Fruit fly (Drosophila melanogaster) whole organism, embryonic: ENCODE measurements around the gene CG13894.
A peak's percentile ranks its signal among the peaks of the same experiment; 100 is the strongest.

Experiments
- ATbp ChIP-seq: fragments of 200-800 bp; sonication (Bioruptor generic); optimal IDR thresholded peaks from 2 replicates; lab custom pipeline; 2017; ENCODE audit warnings: missing biosample characterization, mild to moderate bottlenecking, missing genetic modification characterization, missing genetic modification reagents
- CG10267 ChIP-seq: fragments of 200-800 bp; sonication (Bioruptor generic); optimal IDR thresholded peaks from 2 replicates; lab custom pipeline; 2018; ENCODE audit warnings: missing biosample characterization, mild to moderate bottlenecking, missing genetic modification characterization, moderate library complexity
- CG10654 ChIP-seq: fragments of 200-800 bp; sonication (Bioruptor generic); optimal IDR thresholded peaks from 2 replicates; lab custom pipeline; 2016; ENCODE audit warnings: missing biosample characterization, missing genetic modification characterization
- CG12391 ChIP-seq: fragments of 200-800 bp; sonication (Bioruptor generic); optimal IDR thresholded peaks from 3 replicates; lab custom pipeline; 2018; ENCODE audit warnings: missing biosample characterization, mild to moderate bottlenecking, missing genetic modification characterization, moderate library complexity
- CG13775 ChIP-seq: fragments of 200-800 bp; sonication (Bioruptor generic); optimal IDR thresholded peaks from 3 replicates; lab custom pipeline; 2017; ENCODE audit warnings: missing biosample characterization, mild to moderate bottlenecking, missing genetic modification characterization
- CG13894 ChIP-seq: fragments of 200-800 bp; sonication (Bioruptor generic); optimal IDR thresholded peaks from 3 replicates; lab custom pipeline; 2018; ENCODE audit warnings: missing biosample characterization, mild to moderate bottlenecking, missing genetic modification characterization, moderate library complexity
- CG14014 ChIP-seq: fragments of 200-800 bp; sonication (Bioruptor generic); IDR thresholded peaks from 2 replicates; pipeline ENCODE4 v1.3.6; 2022; ENCODE audit warnings: missing biosample characterization, missing genetic modification characterization
- CG14710 ChIP-seq: fragments of 200-800 bp; sonication (Bioruptor generic); optimal IDR thresholded peaks from 3 replicates; lab custom pipeline; 2019; ENCODE audit warnings: missing biosample characterization, mild to moderate bottlenecking, missing genetic modification characterization, moderate library complexity
- CG15601 ChIP-seq: fragments of 200-800 bp; sonication (Bioruptor generic); optimal IDR thresholded peaks from 3 replicates; lab custom pipeline; 2019; ENCODE audit warnings: missing biosample characterization, mild to moderate bottlenecking, missing genetic modification characterization, moderate library complexity
- CG1603 ChIP-seq: fragments of 200-800 bp; sonication (Bioruptor generic); optimal IDR thresholded peaks from 2 replicates; lab custom pipeline; 2019; ENCODE audit warnings: missing biosample characterization, mild to moderate bottlenecking, missing genetic modification characterization, moderate library complexity
- CG18011 ChIP-seq: fragments of 200-800 bp; sonication (Bioruptor generic); optimal IDR thresholded peaks from 2 replicates; lab custom pipeline; 2017; ENCODE audit warnings: missing biosample characterization, missing genetic modification characterization, mild to moderate bottlenecking, moderate library complexity, missing genotype
- CG3065 ChIP-seq: fragments of 200-800 bp; sonication (Bioruptor generic); optimal IDR thresholded peaks from 2 replicates; lab custom pipeline; 2016; ENCODE audit warnings: missing biosample characterization, missing genetic modification characterization
- CG31365 ChIP-seq: fragments of 200-800 bp; sonication (Bioruptor generic); optimal IDR thresholded peaks from 2 replicates; lab custom pipeline; 2018; ENCODE audit warnings: missing biosample characterization, mild to moderate bottlenecking, missing genetic modification characterization
- CG3838 ChIP-seq: fragments of 200-800 bp; sonication (Bioruptor generic); optimal IDR thresholded peaks from 3 replicates; lab custom pipeline; 2016; ENCODE audit warnings: missing biosample characterization, missing genetic modification characterization
- CG4360 ChIP-seq: fragments of 200-800 bp; sonication (Bioruptor generic); IDR thresholded peaks from 2 replicates; pipeline ENCODE4 v1.3.6; 2022; ENCODE audit warnings: missing biosample characterization, missing genetic modification characterization
- CG4617 ChIP-seq: fragments of 200-800 bp; sonication (Bioruptor generic); optimal IDR thresholded peaks from 3 replicates; lab custom pipeline; 2016; ENCODE audit warnings: missing biosample characterization, missing genetic modification characterization, borderline replicate concordance
- CG6791 ChIP-seq: fragments of 200-800 bp; sonication (Bioruptor generic); IDR thresholded peaks from 3 replicates; pipeline ENCODE4 v1.3.6; 2022; ENCODE audit warnings: missing biosample characterization, missing genetic modification characterization; ENCODE audit not compliant: partially characterized antibody
- CG8290 ChIP-seq, 3 experiments: fragments of 200-800 bp; sonication (Bioruptor generic); optimal IDR thresholded peaks; 2 replicates each; lab custom pipeline; 2016 to 2019; ENCODE audit warnings: missing biosample characterization in 3 of 3, missing genetic modification characterization in 3 of 3, mild to moderate bottlenecking in 2 of 3, moderate library complexity in 1 of 3
- CG9797 ChIP-seq: fragments of 200-800 bp; sonication (Bioruptor generic); optimal IDR thresholded peaks from 3 replicates; lab custom pipeline; 2018; ENCODE audit warnings: missing biosample characterization, mild to moderate bottlenecking, missing genetic modification characterization
- CHES-1-like ChIP-seq: fragments of 200-800 bp; sonication (Bioruptor generic); optimal IDR thresholded peaks from 2 replicates; lab custom pipeline; 2016; ENCODE audit warnings: missing biosample characterization, missing genetic modification characterization
- Deaf1 ChIP-seq: fragments of 200-800 bp; optimal IDR thresholded peaks from 3 replicates; lab custom pipeline; 2019; ENCODE audit warnings: missing biosample characterization, mild to moderate bottlenecking, missing genetic modification characterization, moderate library complexity
- Doc3 ChIP-seq: fragments of 200-800 bp; sonication (Bioruptor generic); IDR thresholded peaks from 3 replicates; pipeline ENCODE4 v1.3.6; 2022; ENCODE audit warnings: missing biosample characterization, missing genetic modification characterization; ENCODE audit not compliant: partially characterized antibody
- Dref ChIP-seq: fragments of 200-800 bp; sonication (Bioruptor generic); IDR thresholded peaks from 2 replicates; pipeline ENCODE4 v1.3.6; 2022; ENCODE audit warnings: missing biosample characterization, missing genetic modification characterization
- HmgZ ChIP-seq: fragments of 200-800 bp; sonication (Bioruptor generic); optimal IDR thresholded peaks from 2 replicates; lab custom pipeline; 2018; ENCODE audit warnings: missing biosample characterization, mild to moderate bottlenecking, missing genetic modification characterization
- PHDP ChIP-seq: fragments of 200-800 bp; sonication (Bioruptor generic); optimal IDR thresholded peaks from 3 replicates; lab custom pipeline; 2018; ENCODE audit warnings: missing biosample characterization, mild to moderate bottlenecking, missing genetic modification characterization, moderate library complexity
- Rfx ChIP-seq: fragments of 200-800 bp; sonication (Bioruptor generic); IDR thresholded peaks from 2 replicates; pipeline ENCODE4 v1.3.6; 2022; ENCODE audit warnings: missing biosample characterization, missing genetic modification characterization
- Scr ChIP-seq: fragments of 200-800 bp; sonication (Bioruptor generic); IDR thresholded peaks from 2 replicates; pipeline ENCODE4 v1.3.6; 2022; ENCODE audit warnings: missing biosample characterization, missing genetic modification characterization; ENCODE audit not compliant: partially characterized antibody
- Sin3A ChIP-seq: fragments of >200 bp; optimal IDR thresholded peaks from 2 replicates; lab custom pipeline; 2018
- Sry-δ ChIP-seq: fragments of 200-800 bp; sonication (Bioruptor generic); optimal IDR thresholded peaks from 2 replicates; lab custom pipeline; 2016; ENCODE audit warnings: missing biosample characterization, missing genetic modification characterization
- Ssrp ChIP-seq: fragments of 200-800 bp; sonication (Bioruptor generic); optimal IDR thresholded peaks from 2 replicates; lab custom pipeline; 2018; ENCODE audit warnings: missing biosample characterization, mild to moderate bottlenecking, missing genetic modification characterization, moderate library complexity
- bbx ChIP-seq: fragments of 200-800 bp; sonication (Bioruptor generic); IDR thresholded peaks from 2 replicates; pipeline ENCODE4 v1.3.6; 2022; ENCODE audit warnings: missing biosample characterization, missing genetic modification characterization; ENCODE audit not compliant: partially characterized antibody
- bigmax ChIP-seq: fragments of 200-800 bp; sonication (Bioruptor generic); optimal IDR thresholded peaks from 2 replicates; lab custom pipeline; 2018; ENCODE audit warnings: missing biosample characterization, mild to moderate bottlenecking, missing genetic modification characterization
- dati ChIP-seq: fragments of 200-800 bp; sonication (Bioruptor generic); IDR thresholded peaks from 2 replicates; pipeline ENCODE4 v1.3.6; 2022; ENCODE audit warnings: missing biosample characterization, missing genetic modification characterization
- ftz-f1 ChIP-seq: fragments of 200-800 bp; sonication (Bioruptor generic); optimal IDR thresholded peaks from 2 replicates; lab custom pipeline; 2016; ENCODE audit warnings: missing biosample characterization, missing genetic modification characterization
- gfzf ChIP-seq: fragments of 200-800 bp; sonication (Bioruptor generic); optimal IDR thresholded peaks from 2 replicates; lab custom pipeline; 2016; ENCODE audit warnings: missing biosample characterization, mild to moderate bottlenecking, missing genetic modification characterization, moderate library complexity
- grn ChIP-seq: fragments of 200-800 bp; sonication (Bioruptor generic); optimal IDR thresholded peaks from 3 replicates; lab custom pipeline; 2017; ENCODE audit warnings: missing biosample characterization, missing genetic modification characterization
- lola ChIP-seq, 3 experiments: fragments of >200 bp in 2 of 3; fragments of 200-800 bp in 1 of 3; sonication (Bioruptor generic) in 1 of 3; optimal IDR thresholded peaks; 2 replicates each; lab custom pipeline; 2017 to 2019; ENCODE audit warnings: missing biosample characterization in 3 of 3, missing genetic modification characterization in 3 of 3, mild to moderate bottlenecking in 1 of 3, moderate library complexity in 1 of 3
- pzg ChIP-seq: fragments of 200-800 bp; sonication (Bioruptor generic); optimal IDR thresholded peaks from 3 replicates; lab custom pipeline; 2018; ENCODE audit warnings: missing biosample characterization, mild to moderate bottlenecking, missing genetic modification characterization, moderate library complexity
- ro ChIP-seq: fragments of 200-800 bp; sonication (Bioruptor generic); IDR thresholded peaks from 2 replicates; pipeline ENCODE4 v1.3.6; 2022; ENCODE audit warnings: missing biosample characterization, missing genetic modification characterization
- row ChIP-seq: fragments of 200-800 bp; sonication (Bioruptor generic); IDR thresholded peaks from 3 replicates; pipeline ENCODE4 v1.3.6; 2022; ENCODE audit warnings: missing biosample characterization, missing genetic modification characterization
- scrt ChIP-seq: fragments of 200-800 bp; sonication (Bioruptor generic); optimal IDR thresholded peaks from 2 replicates; lab custom pipeline; 2018; ENCODE audit warnings: missing biosample characterization, mild to moderate bottlenecking, missing genetic modification characterization, moderate library complexity
- slou ChIP-seq: fragments of 200-800 bp; sonication (Bioruptor generic); optimal IDR thresholded peaks from 3 replicates; lab custom pipeline; 2016; ENCODE audit warnings: missing biosample characterization, missing genetic modification characterization
- sna ChIP-seq: fragments of 200-800 bp; sonication (Bioruptor generic); IDR thresholded peaks from 2 replicates; pipeline ENCODE4 v1.3.6; 2022; ENCODE audit warnings: missing biosample characterization, missing genetic modification characterization; ENCODE audit not compliant: partially characterized antibody
- stwl ChIP-seq: fragments of 200-800 bp; sonication (Bioruptor generic); optimal IDR thresholded peaks from 3 replicates; lab custom pipeline; 2018; ENCODE audit warnings: missing biosample characterization, mild to moderate bottlenecking, missing genetic modification characterization, moderate library complexity
- sug ChIP-seq: fragments of 200-800 bp; optimal IDR thresholded peaks from 2 replicates; lab custom pipeline; 2019; ENCODE audit warnings: missing biosample characterization, mild to moderate bottlenecking, missing genetic modification characterization, moderate library complexity
- tgo ChIP-seq: fragments of 200-800 bp; sonication (Bioruptor generic); IDR thresholded peaks from 3 replicates; pipeline ENCODE4 v1.3.6; 2022; ENCODE audit warnings: missing biosample characterization, missing genetic modification characterization
- trem ChIP-seq: fragments of 200-800 bp; optimal IDR thresholded peaks from 3 replicates; lab custom pipeline; 2019; ENCODE audit warnings: missing biosample characterization, mild to moderate bottlenecking, missing genetic modification characterization, moderate library complexity
- unc-4 ChIP-seq: fragments of 200-800 bp; sonication (Bioruptor generic); IDR thresholded peaks from 2 replicates; pipeline ENCODE4 v1.3.6; 2022; ENCODE audit warnings: missing biosample characterization, missing genetic modification characterization; ENCODE audit not compliant: partially characterized antibody

The CG13894 gene

dm6 chr3L:692699-693098 lies 6.2 kb downstream of the CG13894 start, which contains the start of gene Vti1a (continued):
- TF ChIP-seq sna (GFP tag; lab: Robert Waterston, UW), result peak; percentile 40; the same call in 1 of the 2 replicates
- TF ChIP-seq CG4360 (GFP tag; lab: Robert Waterston, UW), result 0 out of 2 replicates have a peak, but pooled peaks have one; percentile 23
- peak; percentile 16 for TF ChIP-seq CG12391
- TF ChIP-seq tgo (GFP tag; lab: Robert Waterston, UW), result no peak
- TF ChIP-seq Sry-δ, result peak; percentile 6
- TF ChIP-seq Sin3A (lab: Kevin White, UChicago), result peak; percentile 3
- peak; percentile 7 for TF ChIP-seq CHES-1-like (GFP tag; lab: Kevin White, UChicago)
- peak; percentile 82 for TF ChIP-seq ftz-f1 (GFP tag; lab: Kevin White, UChicago)
- peak; percentile 96 for TF ChIP-seq trem (tag; lab: Kevin White, UChicago)
- peak; percentile 86 for TF ChIP-seq pzg (GFP tag; lab: Kevin White, UChicago)
- peak; percentile 79 for TF ChIP-seq CG9797 (GFP tag; lab: Kevin White, UChicago)
- TF ChIP-seq ro (GFP tag; lab: Robert Waterston, UW), result no peak
- peak; percentile 36; the same call in 1 of the 3 replicates for TF ChIP-seq row
- TF ChIP-seq CG13894 (tag; lab: Kevin White, UChicago), result peak; percentile 86
- TF ChIP-seq gfzf, result peak; percentile 90
- peak; percentile 55; the same call in 2 of the 3 replicates for TF ChIP-seq CG6791 (GFP tag; lab: Robert Waterston, UW)
- TF ChIP-seq ATbp (GFP tag; lab: Kevin White, UChicago), result no peak
- TF ChIP-seq scrt (GFP tag; lab: Kevin White, UChicago), result peak; percentile 12
- no peak for TF ChIP-seq CG31365 (tag; lab: Kevin White, UChicago)
- TF ChIP-seq grn (GFP tag; lab: Kevin White, UChicago), result peak; percentile 32
- TF ChIP-seq PHDP (tag; lab: Kevin White, UChicago), result no peak
- peak; percentile 44 for TF ChIP-seq CG15601 (tag; lab: Kevin White, UChicago)
- no peak for TF ChIP-seq Ssrp (tag; lab: Kevin White, UChicago)
- peak; percentile 44; the same call in 1 of the 2 replicates for TF ChIP-seq Dref (GFP tag; lab: Robert Waterston, UW)
- TF ChIP-seq HmgZ (tag; lab: Kevin White, UChicago), result peak; percentile 33
- peak; percentile 11 for TF ChIP-seq sug (tag; lab: Kevin White, UChicago)
- peak; percentile 98 for TF ChIP-seq stwl
- TF ChIP-seq slou (GFP tag; lab: Kevin White, UChicago), result no peak
- TF ChIP-seq CG18011 (GFP tag; lab: Kevin White, UChicago), result no peak
- no peak for TF ChIP-seq CG3838 (GFP tag; lab: Kevin White, UChicago)
- TF ChIP-seq CG1603 (tag; lab: Kevin White, UChicago), result peak; percentile 64
- peak; percentile 65; the same call in 1 of the 2 replicates for TF ChIP-seq bbx (GFP tag; lab: Robert Waterston, UW)
- peak; percentile 71 for TF ChIP-seq CG14710 (tag; lab: Kevin White, UChicago)
- no peak for TF ChIP-seq dati (GFP tag; lab: Robert Waterston, UW)
- peak; percentile 34 for TF ChIP-seq bigmax (GFP tag; lab: Kevin White, UChicago)
- TF ChIP-seq CG10654, result no peak
- peak; percentile 40; the same call in 1 of the 3 replicates for TF ChIP-seq Doc3 (GFP tag; lab: Robert Waterston, UW)
- TF ChIP-seq lola (GFP tag; optimal IDR thresholded peaks at IDR 0.05; lab: Kevin White, UChicago), result peak in 1 of 3 experiments; percentile 0
- no peak for TF ChIP-seq CG13775
- TF ChIP-seq Scr (GFP tag; lab: Robert Waterston, UW), result peak; percentile 33; the same call in 1 of the 2 replicates
- 0 out of 2 replicates have a peak, but pooled peaks have one; percentile 6 for TF ChIP-seq Rfx (GFP tag; lab: Robert Waterston, UW)
- TF ChIP-seq CG10267 (tag; lab: Kevin White, UChicago), result peak; percentile 38
- TF ChIP-seq Deaf1 (tag; lab: Kevin White, UChicago), result peak; percentile 9
- no peak for TF ChIP-seq CG3065 (GFP tag; lab: Kevin White, UChicago)
- 0 out of 2 replicates have a peak, but pooled peaks have one; percentile 46 for TF ChIP-seq unc-4
- TF ChIP-seq CG14014, result no peak
- TF ChIP-seq CG8290 (GFP tag; optimal IDR thresholded peaks at IDR 0.05; lab: Kevin White, UChicago), result peak; percentile 58
- peak in 1 of 2 experiments; percentile 43 for TF ChIP-seq CG8290 (tag; optimal IDR thresholded peaks at IDR 0.05; lab: Kevin White, UChicago)
- TF ChIP-seq CG4617, result peak; percentile 62
